Worm (Caenorhabditis elegans): Measurements from ENCODE around the gene srsx-40.

The srsx-40 gene

DNA sequence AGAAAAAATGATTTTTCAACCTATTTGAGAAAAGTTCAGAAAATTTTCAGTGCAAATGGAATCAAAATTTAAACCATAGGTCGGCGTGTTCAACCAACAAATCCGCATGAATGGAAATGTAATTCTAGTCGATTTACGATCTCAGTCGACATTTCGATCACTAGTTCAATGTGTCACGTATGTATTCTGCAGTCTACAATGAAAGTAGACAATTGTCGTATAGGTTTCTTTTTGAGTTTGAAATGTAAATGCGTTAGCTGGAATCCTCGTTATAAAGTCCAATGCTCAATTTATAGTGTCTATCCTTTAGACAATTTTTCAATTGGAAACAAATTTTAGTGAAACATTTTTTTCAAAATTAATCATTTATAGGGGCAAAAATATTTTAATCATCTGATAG, 12.6 kb upstream of the srsx-40 start, which contains the start of gene ZK105.12:
ZK105.12 (minus strand) TSS at position 101 of the 400 bp plus-strand sequence.
- TF ChIP-seq vab-15 (tag; optimal IDR thresholded peaks at IDR 0.05): no peak
- no peak for TF ChIP-seq unc-86 (tag; optimal IDR thresholded peaks at IDR 0.05)
- no peak for TF ChIP-seq swsn-7 (tag; optimal IDR thresholded peaks at IDR 0.05)
- no peak for TF ChIP-seq efl-1 (optimal IDR thresholded peaks at IDR 0.05)
- TF ChIP-seq efl-1 (GFP tag; optimal IDR thresholded peaks at IDR 0.05 in 1 of 2): no peak
- no peak for TF ChIP-seq mab-9 (GFP tag; IDR thresholded peaks at IDR 0.05)
- TF ChIP-seq lin-35 (GFP tag; optimal IDR thresholded peaks at IDR 0.05): no peak
- TF ChIP-seq hpl-2 (GFP tag; optimal IDR thresholded peaks at IDR 0.05): no peak
- TF ChIP-seq F16B12.6 (tag; optimal IDR thresholded peaks at IDR 0.05): no peak
- no peak for TF ChIP-seq unc-62 (GFP tag; optimal IDR thresholded peaks at IDR 0.05)
- TF ChIP-seq jun-1 (tag; optimal IDR thresholded peaks at IDR 0.05): no peak

DNA sequence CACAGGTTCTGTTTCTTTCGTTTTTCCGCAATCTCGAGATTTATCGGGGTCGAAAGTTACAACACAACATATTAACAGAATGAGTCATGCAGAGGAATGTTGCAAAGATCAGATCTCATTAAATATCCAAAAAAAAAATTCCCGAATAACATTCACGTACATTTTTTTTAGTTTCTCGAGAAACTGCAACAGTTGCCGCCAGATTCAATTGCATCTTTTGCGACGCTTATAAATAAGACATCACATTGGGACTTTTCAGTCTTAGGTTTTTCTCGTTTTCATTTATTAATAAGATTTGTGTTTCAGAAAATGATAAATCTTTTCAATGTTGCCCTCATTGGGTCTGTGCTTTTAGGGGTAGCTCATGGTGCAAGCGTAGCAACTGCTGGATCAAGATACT, 10.3 kb upstream of the srsx-40 start, which contains the start of gene ZK105.1:
ZK105.1 (plus strand) TSS at position 301 of the 400 bp plus-strand sequence.
- TF ChIP-seq efl-1 (optimal IDR thresholded peaks at IDR 0.05): no peak
- TF ChIP-seq efl-1 (GFP tag; optimal IDR thresholded peaks at IDR 0.05 in 1 of 2): no peak
- no peak for TF ChIP-seq dsc-1 (tag; optimal IDR thresholded peaks at IDR 0.05)

DNA sequence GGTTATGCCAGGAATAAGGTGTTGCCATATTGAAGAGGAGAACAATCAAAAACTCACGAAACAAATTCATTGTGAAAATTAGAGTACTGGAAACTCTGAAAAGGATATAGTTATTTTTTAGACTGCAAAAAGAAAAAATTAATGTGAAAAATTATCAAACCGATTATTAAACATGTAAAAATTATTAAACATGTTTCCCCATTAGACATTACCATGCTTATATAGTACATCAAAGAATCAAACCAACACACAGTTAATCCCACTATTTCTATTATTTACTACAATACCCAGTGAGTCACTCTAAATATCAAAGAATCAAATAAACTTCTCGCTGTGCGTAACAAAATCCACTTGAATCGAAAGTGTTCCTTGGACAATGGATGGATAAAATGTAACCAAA, 9.6 kb upstream of the srsx-40 start, which contains the start of gene ZK105.13:
ZK105.13 (minus strand) TSS at position 101 of the 400 bp plus-strand sequence.
- TF ChIP-seq ceh-8 (GFP tag; optimal IDR thresholded peaks at IDR 0.05) (no peak), dpl-1 (GFP tag; optimal IDR thresholded peaks at IDR 0.05) (no peak), lir-3 (tag; optimal IDR thresholded peaks at IDR 0.05; ENCODE audit: poor library complexity) (no peak), hlh-17 (GFP tag; optimal IDR thresholded peaks at IDR 0.05; ENCODE audit: borderline replicate concordance) (no peak), C34B4.2 (tag; optimal IDR thresholded peaks at IDR 0.05) (no peak), fos-1 (tag; optimal IDR thresholded peaks at IDR 0.05) (no peak)

DNA sequence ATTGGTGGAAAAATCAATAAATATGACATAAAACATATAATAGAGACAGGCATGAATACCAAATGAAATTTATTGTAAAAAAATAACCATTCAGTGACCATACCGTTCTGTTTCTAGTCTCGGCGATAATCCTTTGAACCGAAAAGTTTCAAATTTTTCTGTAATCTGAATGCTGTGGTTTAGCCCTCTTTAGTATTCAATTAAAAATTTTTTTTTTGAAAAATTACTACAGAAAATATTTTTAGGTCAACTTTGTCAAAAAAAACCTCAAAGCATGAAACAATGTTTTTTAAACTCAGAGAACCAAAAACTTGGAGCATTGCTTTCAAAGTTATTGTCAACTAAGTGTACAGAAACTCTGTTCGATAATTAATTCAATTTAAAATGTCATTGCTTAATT, 5.1 kb upstream of the srsx-40 start, which contains the start of gene ZK105.11:
ZK105.11 (minus strand) TSS at position 101 of the 400 bp plus-strand sequence.
- TF ChIP-seq swsn-7 (tag; optimal IDR thresholded peaks at IDR 0.05) (no peak), C34B4.2 (tag; optimal IDR thresholded peaks at IDR 0.05) (no peak), mep-1 (tag; optimal IDR thresholded peaks at IDR 0.05) (no peak)

DNA sequence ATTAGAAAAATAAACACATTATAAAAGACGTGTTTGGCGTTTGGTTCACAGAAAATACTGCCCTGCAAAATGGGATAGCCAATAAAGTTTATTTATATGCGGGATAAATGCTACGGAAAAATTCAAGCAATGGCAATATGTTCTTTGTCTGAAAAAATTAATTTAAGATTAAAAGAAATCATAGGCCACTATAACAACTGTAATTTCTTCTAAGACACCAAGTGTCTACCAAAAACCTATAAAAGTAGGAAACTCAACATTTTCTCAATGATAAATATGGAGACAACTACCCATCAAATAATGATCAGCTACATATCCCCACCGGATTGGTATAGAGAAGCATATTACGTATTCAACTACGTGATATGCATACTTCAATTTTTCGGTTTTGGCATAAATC, 1.9 kb upstream of the srsx-40 start, which contains the start of gene srw-3:
srw-3 (plus strand) TSS at position 301 of the 400 bp plus-strand sequence.
- no peak for TF ChIP-seq nhr-19 (GFP tag; conservative IDR thresholded peaks at IDR 0.05)

DNA sequence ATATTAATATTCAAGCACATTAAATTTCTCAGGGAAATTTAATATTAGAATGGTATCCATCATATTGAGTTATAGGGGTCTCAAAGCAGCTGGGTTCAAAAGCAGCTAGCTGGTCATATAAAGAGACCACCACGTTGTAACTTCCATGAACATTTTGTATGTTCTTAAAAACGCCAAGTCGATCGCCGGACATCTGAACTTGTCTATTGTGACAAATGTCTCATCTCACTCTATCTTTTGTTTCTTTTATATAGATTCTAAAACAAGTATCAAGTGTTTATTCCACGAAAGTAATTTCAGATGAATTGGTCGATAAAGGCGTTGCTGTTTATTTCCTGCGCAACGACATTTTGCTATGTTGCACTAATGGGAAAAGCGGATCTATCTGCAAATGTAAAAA, 6.6 kb downstream of the srsx-40 start, which contains the start of gene ZK105.3:
ZK105.3 (plus strand) TSS at position 301 of the 400 bp plus-strand sequence.
- TF ChIP-seq ceh-88 (GFP tag; IDR thresholded peaks at IDR 0.05) (no peak), ceh-82 (tag; optimal IDR thresholded peaks at IDR 0.05) (no peak), snu-23 (GFP tag; optimal IDR thresholded peaks at IDR 0.05) (no peak), fos-1 (tag; optimal IDR thresholded peaks at IDR 0.05) (no peak), nhr-237 (tag; optimal IDR thresholded peaks at IDR 0.05) (no peak), sup-37 (GFP tag; optimal IDR thresholded peaks at IDR 0.05) (no peak), jun-1 (tag; optimal IDR thresholded peaks at IDR 0.05) (no peak), unc-130 (tag; optimal IDR thresholded peaks at IDR 0.05) (no peak)

DNA sequence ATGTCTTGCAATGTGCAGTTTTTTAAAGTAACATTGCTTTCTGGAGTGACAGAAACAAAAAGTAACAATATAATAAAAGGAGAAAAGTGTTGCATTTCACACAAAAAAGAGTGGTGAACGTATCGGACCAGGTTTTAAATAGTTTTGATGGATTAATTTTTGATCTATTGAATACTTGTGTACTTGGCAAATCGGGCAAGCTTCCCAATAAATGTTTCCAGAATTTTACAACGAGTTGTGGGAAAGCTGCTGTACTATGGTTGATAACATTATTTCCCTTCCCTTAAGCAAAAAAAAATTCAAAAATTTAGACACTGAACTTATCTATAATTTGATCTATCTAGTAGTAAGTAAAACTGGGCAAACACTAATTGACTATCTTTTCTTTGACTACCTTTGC, 10.0 kb downstream of the srsx-40 start, which contains the start of gene C12D5.10:
C12D5.10 (minus strand) TSS at position 101 of the 400 bp plus-strand sequence.
- no peak for TF ChIP-seq lin-15B (tag; optimal IDR thresholded peaks at IDR 0.05)
- TF ChIP-seq nhr-28 (tag; optimal IDR thresholded peaks at IDR 0.05): no peak
- TF ChIP-seq fkh-4 (tag; optimal IDR thresholded peaks at IDR 0.05; ENCODE audit: borderline replicate concordance): no peak
- no peak for TF ChIP-seq ces-1 (GFP tag; optimal IDR thresholded peaks at IDR 0.05)
- TF ChIP-seq ceh-88 (GFP tag; IDR thresholded peaks at IDR 0.05): no peak
- no peak for TF ChIP-seq nhr-47 (tag; optimal IDR thresholded peaks at IDR 0.05)
- no peak for TF ChIP-seq lir-3 (tag; optimal IDR thresholded peaks at IDR 0.05; ENCODE audit: poor library complexity)
- TF ChIP-seq zag-1 (tag; optimal IDR thresholded peaks at IDR 0.05): no peak
- no peak for TF ChIP-seq ceh-63 (GFP tag; optimal IDR thresholded peaks at IDR 0.05)
- no peak for TF ChIP-seq rnt-1 (tag; optimal IDR thresholded peaks at IDR 0.05)
- no peak for TF ChIP-seq skn-1 (tag; optimal IDR thresholded peaks at IDR 0.05)
- TF ChIP-seq tbx-2 (tag; optimal IDR thresholded peaks at IDR 0.05): no peak
